Worm (Caenorhabditis elegans) whole organism, young adult: ENCODE data around the gene henn-1.

Experiments used
- B0019.2 ChIP-seq: fragments of 200-800 bp; sonication (Bioruptor generic); conservative IDR thresholded peaks from 2 replicates; pipeline ENCODE4 v1.3.6; 2022; ENCODE audit warnings: missing genetic modification reagents, missing genetic modification characterization, missing compliant biosample characterization
- aptf-3 ChIP-seq: fragments of 200-800 bp; sonication (Bioruptor generic); IDR thresholded peaks from 2 replicates; pipeline ENCODE4 v1.3.6; 2022; ENCODE audit warnings: missing genetic modification characterization, missing compliant biosample characterization
- egl-18 ChIP-seq: fragments of 200-800 bp; sonication (Bioruptor generic); IDR thresholded peaks from 2 replicates; pipeline ENCODE4 v1.3.6; 2022; ENCODE audit warnings: missing genetic modification reagents, missing genetic modification characterization, missing compliant biosample characterization
- ekl-4 ChIP-seq: fragments of 200-800 bp; sonication (Bioruptor generic); IDR thresholded peaks from 2 replicates; pipeline ENCODE4 v1.3.6; 2022; ENCODE audit warnings: missing genetic modification reagents, missing genetic modification characterization, missing compliant biosample characterization
- lag-1 ChIP-seq: fragments of 200-800 bp; sonication (Bioruptor generic); IDR thresholded peaks from 2 replicates; pipeline ENCODE4 v1.3.6; 2022; ENCODE audit warnings: missing genetic modification reagents, missing genetic modification characterization, missing compliant biosample characterization
- snpc-1.1 ChIP-seq: sonication (generic microtip); optimal IDR thresholded peaks from 2 replicates; lab custom pipeline; 2017; ENCODE audit warnings: missing genetic modification characterization, mild to moderate bottlenecking, missing compliant biosample characterization, antibody characterized with exemption, moderate library complexity, missing genotype, missing genetic modification reagents; ENCODE audit not compliant: insufficient read depth

Gene henn-1

ce11 chrIII:8283525-8283924 lies 51.1 kb downstream of the henn-1 start:
- TF ChIP-seq ekl-4 (GFP tag; lab: Robert Waterston, UW), result no peak
- TF ChIP-seq egl-18 (GFP tag; lab: Robert Waterston, UW), result no peak
- no peak for TF ChIP-seq aptf-3 (GFP tag; lab: Robert Waterston, UW)
- TF ChIP-seq B0019.2, result no peak
- no peak for TF ChIP-seq snpc-1.1
- no peak for TF ChIP-seq lag-1
